Fruit fly (Drosophila melanogaster) whole organism, adult: ENCODE data around the gene tnc.
A peak's percentile ranks its signal among the peaks of the same experiment; 100 is the strongest.

Source experiments
- CG11617 ChIP-seq: fragments of 200-800 bp; sonication (Bioruptor generic); optimal IDR thresholded peaks from 2 replicates; lab custom pipeline; 2017; ENCODE audit warnings: mild to moderate bottlenecking, missing biosample characterization, missing genetic modification reagents, missing genetic modification characterization
- CG12768 ChIP-seq: fragments of 200-800 bp; sonication (Bioruptor generic); optimal IDR thresholded peaks from 2 replicates; lab custom pipeline; 2017; ENCODE audit warnings: missing biosample characterization, missing genetic modification characterization, mild to moderate bottlenecking, moderate library complexity, missing genetic modification reagents
- CG14711 ChIP-seq: fragments of 200-800 bp; sonication (Bioruptor generic); optimal IDR thresholded peaks from 2 replicates; lab custom pipeline; 2018; ENCODE audit warnings: missing biosample characterization, mild to moderate bottlenecking, missing genetic modification characterization, moderate library complexity
- CG1620 ChIP-seq: fragments of 200-800 bp; sonication (Bioruptor generic); optimal IDR thresholded peaks from 2 replicates; lab custom pipeline; 2016; ENCODE audit warnings: missing biosample characterization, missing genetic modification characterization
- CG33017 ChIP-seq: fragments of 200-800 bp; sonication (Bioruptor generic); optimal IDR thresholded peaks from 2 replicates; lab custom pipeline; 2018; ENCODE audit warnings: missing biosample characterization, mild to moderate bottlenecking, missing genetic modification characterization, moderate library complexity
- CG5204 ChIP-seq: fragments of 200-800 bp; sonication (Bioruptor generic); optimal IDR thresholded peaks from 2 replicates; lab custom pipeline; 2016; ENCODE audit warnings: missing biosample characterization, missing genetic modification characterization
- CG7045 ChIP-seq: fragments of 200-800 bp; sonication (Bioruptor generic); optimal IDR thresholded peaks from 2 replicates; lab custom pipeline; 2017; ENCODE audit warnings: missing biosample characterization, mild to moderate bottlenecking, missing genetic modification characterization
- CG7101 ChIP-seq: fragments of 200-800 bp; sonication (Bioruptor generic); optimal IDR thresholded peaks from 2 replicates; lab custom pipeline; 2018; ENCODE audit warnings: missing biosample characterization, mild to moderate bottlenecking, missing genetic modification characterization, moderate library complexity
- Clk ChIP-seq: fragments of 200-800 bp; sonication (Bioruptor generic); optimal IDR thresholded peaks from 2 replicates; lab custom pipeline; 2017; ENCODE audit warnings: missing biosample characterization, missing genetic modification characterization
- Crg-1 ChIP-seq: fragments of 200-800 bp; sonication (Bioruptor generic); optimal IDR thresholded peaks from 2 replicates; lab custom pipeline; 2016; ENCODE audit warnings: missing biosample characterization, missing genetic modification characterization
- Hr96 ChIP-seq: fragments of 200-800 bp; sonication (Bioruptor generic); optimal IDR thresholded peaks from 2 replicates; lab custom pipeline; 2016; ENCODE audit warnings: missing biosample characterization, missing genetic modification characterization
- Mnt ChIP-seq: fragments of 200-800 bp; sonication (Bioruptor generic); optimal IDR thresholded peaks from 2 replicates; lab custom pipeline; 2016; ENCODE audit warnings: missing biosample characterization, mild to moderate bottlenecking, missing genetic modification characterization
- bab1 ChIP-seq: fragments of 200-800 bp; sonication (Bioruptor generic); optimal IDR thresholded peaks from 3 replicates; lab custom pipeline; 2019; ENCODE audit warnings: missing biosample characterization, mild to moderate bottlenecking, missing genetic modification characterization, moderate library complexity
- cic ChIP-seq: fragments of 200-800 bp; sonication (Bioruptor generic); optimal IDR thresholded peaks from 2 replicates; lab custom pipeline; 2017; ENCODE audit warnings: missing biosample characterization, mild to moderate bottlenecking, missing genetic modification characterization, moderate library complexity
- cnc ChIP-seq, 2 experiments: fragments of >200 bp; optimal IDR thresholded peaks; 2 replicates each; lab custom pipeline; 2017
- kay ChIP-seq: fragments of 200-800 bp; sonication (Bioruptor generic); peaks from one replicate; lab custom pipeline; 2016; ENCODE audit warnings: missing biosample characterization, missing genetic modification characterization, borderline replicate concordance
- ovo ChIP-seq: fragments of 200-800 bp; sonication (Bioruptor generic); optimal IDR thresholded peaks from 2 replicates; lab custom pipeline; 2016; ENCODE audit warnings: missing biosample characterization, missing genetic modification characterization
- pad ChIP-seq: fragments of 200-800 bp; sonication (Bioruptor generic); optimal IDR thresholded peaks from 3 replicates; lab custom pipeline; 2017; ENCODE audit warnings: missing biosample characterization, missing genetic modification characterization, mild to moderate bottlenecking, moderate library complexity, missing genetic modification reagents
- tj ChIP-seq: fragments of 200-800 bp; sonication (Bioruptor generic); optimal IDR thresholded peaks from 3 replicates; lab custom pipeline; 2017; ENCODE audit warnings: missing biosample characterization, mild to moderate bottlenecking, missing genetic modification characterization, moderate library complexity
- toe ChIP-seq: fragments of 200-800 bp; sonication (Bioruptor generic); optimal IDR thresholded peaks from 2 replicates; lab custom pipeline; 2016; ENCODE audit warnings: missing biosample characterization, missing genetic modification characterization

Gene tnc

dm6 chr3R:25049383-25049741 is 65.2 kb downstream of the tnc start, which contains the start of gene CG11791:
Gene CG11791 (plus strand): TSS chr3R:25049616.
- TF ChIP-seq CG33017 (tag; lab: Kevin White, UChicago) (no peak), CG12768 (GFP tag; lab: Kevin White, UChicago) (no peak), tj (GFP tag; lab: Kevin White, UChicago) (no peak), CG1620 (no peak), CG14711 (tag; lab: Kevin White, UChicago) (no peak), pad (GFP tag; lab: Kevin White, UChicago) (no peak), toe (GFP tag; lab: Kevin White, UChicago) (no peak), kay (no peak), ovo (GFP tag; lab: Kevin White, UChicago) (no peak), Mnt (GFP tag; lab: Kevin White, UChicago) (no peak), Hr96 (GFP tag; lab: Kevin White, UChicago) (no peak), Clk (GFP tag; lab: Kevin White, UChicago) (no peak), CG11617 (no peak), CG5204 (GFP tag; lab: Kevin White, UChicago) (no peak), CG7101 (tag; lab: Kevin White, UChicago) (no peak)

dm6 chr3R:25049742-25050517 is 65.7 kb downstream of the tnc start:
- TF ChIP-seq Crg-1 (GFP tag; lab: Kevin White, UChicago) (no peak), tj (GFP tag; lab: Kevin White, UChicago) (peak; percentile 68), Hr96 (GFP tag; lab: Kevin White, UChicago) (no peak), Clk (GFP tag; lab: Kevin White, UChicago) (no peak), toe (GFP tag; lab: Kevin White, UChicago) (no peak), ovo (GFP tag; lab: Kevin White, UChicago) (peak; percentile 46), Mnt (GFP tag; lab: Kevin White, UChicago) (peak; percentile 87), cnc (optimal IDR thresholded peaks at IDR 0.05; lab: Kevin White, UChicago) (no peak), bab1 (GFP tag; lab: Kevin White, UChicago) (peak; percentile 88), CG14711 (tag; lab: Kevin White, UChicago) (peak; percentile 42), pad (GFP tag; lab: Kevin White, UChicago) (peak; percentile 65), CG12768 (GFP tag; lab: Kevin White, UChicago) (peak; percentile 92), kay (peak; percentile 100), CG5204 (GFP tag; lab: Kevin White, UChicago) (no peak), CG11617 (peak; percentile 30), CG7045 (peak; percentile 35), CG33017 (tag; lab: Kevin White, UChicago) (peak; percentile 82), cic (GFP tag; lab: Kevin White, UChicago) (peak; percentile 95), CG1620 (peak; percentile 16), CG7101 (tag; lab: Kevin White, UChicago) (peak; percentile 67)

DNA sequence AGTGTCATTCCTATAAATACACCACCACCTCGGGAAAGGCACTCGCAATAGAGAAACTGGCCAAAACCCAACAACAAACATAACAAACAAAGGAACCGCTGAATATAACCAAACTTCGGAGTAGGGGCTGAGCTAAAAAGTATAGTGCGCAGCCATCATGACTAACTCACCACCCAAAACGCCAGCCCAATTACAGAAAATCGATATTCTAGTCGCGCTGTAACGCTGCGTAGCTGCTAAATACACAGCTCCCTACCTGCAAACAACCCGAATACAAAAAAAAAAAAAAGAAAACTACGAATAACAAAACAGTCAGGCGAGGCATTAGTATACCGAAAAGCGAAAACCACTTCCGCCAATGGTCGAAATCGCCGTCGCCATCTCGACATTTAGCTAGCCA is 66.5 kb downstream of the tnc start:
- TF ChIP-seq CG5204 (GFP tag; lab: Kevin White, UChicago) (no peak), cnc (optimal IDR thresholded peaks at IDR 0.05; lab: Kevin White, UChicago) (no peak), CG7101 (tag; lab: Kevin White, UChicago) (no peak), cic (GFP tag; lab: Kevin White, UChicago) (no peak), pad (GFP tag; lab: Kevin White, UChicago) (no peak), Mnt (GFP tag; lab: Kevin White, UChicago) (no peak)

dm6 chr3R:25051441-25052097 is 67.4 kb downstream of the tnc start:
- TF ChIP-seq CG33017 (tag; lab: Kevin White, UChicago) (no peak), cnc (optimal IDR thresholded peaks at IDR 0.05; lab: Kevin White, UChicago) (no peak), Crg-1 (GFP tag; lab: Kevin White, UChicago) (no peak), CG7045 (no peak), toe (GFP tag; lab: Kevin White, UChicago) (no peak), kay (peak; percentile 92), CG11617 (no peak), cic (GFP tag; lab: Kevin White, UChicago) (peak; percentile 78), pad (GFP tag; lab: Kevin White, UChicago) (no peak), Clk (GFP tag; lab: Kevin White, UChicago) (no peak), Mnt (GFP tag; lab: Kevin White, UChicago) (peak; percentile 43), tj (GFP tag; lab: Kevin White, UChicago) (peak; percentile 9)

- TF ChIP-seq Clk (GFP tag; lab: Kevin White, UChicago) (peak; percentile 7), CG14711 (tag; lab: Kevin White, UChicago) (peak; percentile 43), CG11617 (peak; percentile 23), cic (GFP tag; lab: Kevin White, UChicago) (no peak), Hr96 (GFP tag; lab: Kevin White, UChicago) (no peak), bab1 (GFP tag; lab: Kevin White, UChicago) (peak; percentile 64), tj (GFP tag; lab: Kevin White, UChicago) (peak; percentile 1), Mnt (GFP tag; lab: Kevin White, UChicago) (peak; percentile 42), cnc (optimal IDR thresholded peaks at IDR 0.05; lab: Kevin White, UChicago) (no peak), Crg-1 (GFP tag; lab: Kevin White, UChicago) (peak; percentile 38), CG7101 (tag; lab: Kevin White, UChicago) (peak; percentile 15), CG33017 (tag; lab: Kevin White, UChicago) (no peak), CG5204 (GFP tag; lab: Kevin White, UChicago) (no peak), CG7045 (no peak), CG12768 (GFP tag; lab: Kevin White, UChicago) (no peak), CG1620 (peak; percentile 1), toe (GFP tag; lab: Kevin White, UChicago) (peak; percentile 52), kay (peak; percentile 88), ovo (GFP tag; lab: Kevin White, UChicago) (no peak), pad (GFP tag; lab: Kevin White, UChicago) (peak; percentile 32)
These were observed 70.4 kb downstream of the tnc start, which contains the start of gene CG31109 for dm6 chr3R:25054451-25055188. Gene CG31109 (minus strand): TSS chr3R:25054653.
